Fruit fly (Drosophila melanogaster) whole organism, embryonic: Measurements from ENCODE around the gene CG34135.

Experiments
- Bdp1 ChIP-seq: fragments of 200-800 bp; sonication (Bioruptor generic); optimal IDR thresholded peaks from 3 replicates; lab custom pipeline; 2016; ENCODE audit warnings: missing biosample characterization, missing genetic modification characterization
- CG10267 ChIP-seq: fragments of 200-800 bp; sonication (Bioruptor generic); optimal IDR thresholded peaks from 2 replicates; lab custom pipeline; 2018; ENCODE audit warnings: missing biosample characterization, mild to moderate bottlenecking, missing genetic modification characterization, moderate library complexity
- CG10274 ChIP-seq: fragments of 200-800 bp; sonication (Bioruptor generic); optimal IDR thresholded peaks from 3 replicates; lab custom pipeline; 2017; ENCODE audit warnings: missing biosample characterization, mild to moderate bottlenecking, missing genetic modification characterization
- CG10431 ChIP-seq: fragments of 200-800 bp; sonication (Bioruptor generic); optimal IDR thresholded peaks from 3 replicates; lab custom pipeline; 2018; ENCODE audit warnings: missing biosample characterization, mild to moderate bottlenecking, missing genetic modification characterization
- CG10654 ChIP-seq: fragments of 200-800 bp; sonication (Bioruptor generic); optimal IDR thresholded peaks from 2 replicates; lab custom pipeline; 2016; ENCODE audit warnings: missing biosample characterization, missing genetic modification characterization
- CG11696 ChIP-seq: fragments of 200-800 bp; sonication (Bioruptor generic); IDR thresholded peaks from 2 replicates; pipeline ENCODE4 v1.3.6; 2022; ENCODE audit warnings: missing biosample characterization, missing genetic modification characterization
- CG13296 ChIP-seq: fragments of 200-800 bp; sonication (Bioruptor generic); optimal IDR thresholded peaks from 3 replicates; lab custom pipeline; 2018; ENCODE audit warnings: missing biosample characterization, mild to moderate bottlenecking, missing genetic modification characterization
- CG14965 ChIP-seq: fragments of 200-800 bp; sonication (Bioruptor generic); optimal IDR thresholded peaks from 2 replicates; lab custom pipeline; 2016; ENCODE audit warnings: missing biosample characterization, missing genetic modification characterization, borderline replicate concordance
- CG15479 ChIP-seq: fragments of 200-800 bp; sonication (Bioruptor generic); optimal IDR thresholded peaks from 3 replicates; lab custom pipeline; 2019; ENCODE audit warnings: missing biosample characterization, mild to moderate bottlenecking, missing genetic modification characterization, moderate library complexity
- CG15696 ChIP-seq: fragments of 200-800 bp; sonication (Bioruptor generic); optimal IDR thresholded peaks from 2 replicates; lab custom pipeline; 2019; ENCODE audit warnings: missing biosample characterization, mild to moderate bottlenecking, missing genetic modification characterization, moderate library complexity
- CG1603 ChIP-seq: fragments of 200-800 bp; sonication (Bioruptor generic); optimal IDR thresholded peaks from 2 replicates; lab custom pipeline; 2019; ENCODE audit warnings: missing biosample characterization, mild to moderate bottlenecking, missing genetic modification characterization, moderate library complexity
- CG18262 ChIP-seq: fragments of 200-800 bp; optimal IDR thresholded peaks from 3 replicates; lab custom pipeline; 2019; ENCODE audit warnings: missing biosample characterization, mild to moderate bottlenecking, missing genetic modification characterization, moderate library complexity
- CG2202 ChIP-seq: fragments of 200-800 bp; sonication (Bioruptor generic); optimal IDR thresholded peaks from 2 replicates; lab custom pipeline; 2018; ENCODE audit warnings: missing biosample characterization, mild to moderate bottlenecking, missing genetic modification characterization
- CG6254 ChIP-seq: fragments of 200-800 bp; sonication (Bioruptor generic); optimal IDR thresholded peaks from 3 replicates; lab custom pipeline; 2017; ENCODE audit warnings: mild to moderate bottlenecking, missing biosample characterization, missing genetic modification reagents, missing genetic modification characterization
- CG6791 ChIP-seq: fragments of 200-800 bp; sonication (Bioruptor generic); IDR thresholded peaks from 3 replicates; pipeline ENCODE4 v1.3.6; 2022; ENCODE audit warnings: missing biosample characterization, missing genetic modification characterization; ENCODE audit not compliant: partially characterized antibody
- CG6813 ChIP-seq: fragments of 200-800 bp; sonication (Bioruptor generic); optimal IDR thresholded peaks from 2 replicates; lab custom pipeline; 2017; ENCODE audit warnings: missing biosample characterization, missing genetic modification characterization, mild to moderate bottlenecking, moderate library complexity, missing genetic modification reagents
- CG7556 ChIP-seq: fragments of 200-800 bp; sonication (Bioruptor generic); optimal IDR thresholded peaks from 2 replicates; lab custom pipeline; 2017; ENCODE audit warnings: missing biosample characterization, mild to moderate bottlenecking, missing genetic modification characterization
- CG7839 ChIP-seq: fragments of 200-800 bp; sonication (Bioruptor generic); optimal IDR thresholded peaks from 3 replicates; lab custom pipeline; 2018; ENCODE audit warnings: missing biosample characterization, mild to moderate bottlenecking, missing genetic modification characterization, moderate library complexity
- CG9437 ChIP-seq: fragments of 200-800 bp; sonication (Bioruptor generic); optimal IDR thresholded peaks from 2 replicates; lab custom pipeline; 2018; ENCODE audit warnings: missing biosample characterization, mild to moderate bottlenecking, missing genetic modification characterization
- CG9727 ChIP-seq: fragments of 200-800 bp; sonication (Bioruptor generic); optimal IDR thresholded peaks from 3 replicates; lab custom pipeline; 2017; ENCODE audit warnings: missing biosample characterization, mild to moderate bottlenecking, missing genetic modification characterization
- Deaf1 ChIP-seq: fragments of 200-800 bp; optimal IDR thresholded peaks from 3 replicates; lab custom pipeline; 2019; ENCODE audit warnings: missing biosample characterization, mild to moderate bottlenecking, missing genetic modification characterization, moderate library complexity
- Gsc ChIP-seq: fragments of 200-800 bp; sonication (Bioruptor generic); IDR thresholded peaks from 2 replicates; pipeline ENCODE4 v1.3.6; 2022; ENCODE audit warnings: missing biosample characterization, missing genetic modification characterization
- H2.0 ChIP-seq: fragments of 200-800 bp; sonication (Bioruptor generic); IDR thresholded peaks from 2 replicates; pipeline ENCODE4 v1.3.6; 2022; ENCODE audit warnings: missing biosample characterization, missing genetic modification characterization
- HLH3B ChIP-seq: fragments of 200-800 bp; sonication (Bioruptor generic); IDR thresholded peaks from 2 replicates; pipeline ENCODE4 v1.3.6; 2022; ENCODE audit warnings: missing biosample characterization, missing genetic modification characterization
- Hand ChIP-seq: fragments of 200-800 bp; sonication (Bioruptor generic); optimal IDR thresholded peaks from 2 replicates; lab custom pipeline; 2017; ENCODE audit warnings: mild to moderate bottlenecking, missing biosample characterization, missing genetic modification reagents, missing genetic modification characterization
- Hmx ChIP-seq: fragments of 200-800 bp; sonication (Bioruptor generic); optimal IDR thresholded peaks from 2 replicates; lab custom pipeline; 2016; ENCODE audit warnings: missing biosample characterization, missing genetic modification characterization
- Kr ChIP-seq: fragments of 200-800 bp; sonication (Bioruptor generic); optimal IDR thresholded peaks from 2 replicates; lab custom pipeline; 2017; ENCODE audit warnings: missing biosample characterization, mild to moderate bottlenecking, missing genetic modification characterization
- Nf-YC ChIP-seq: fragments of 200-800 bp; optimal IDR thresholded peaks from 3 replicates; lab custom pipeline; 2019; ENCODE audit warnings: missing biosample characterization, mild to moderate bottlenecking, missing genetic modification characterization, moderate library complexity
- Pdp1 ChIP-seq, 2 experiments: fragments of 200-800 bp; sonication (Bioruptor generic); optimal IDR thresholded peaks; 3 replicates each; lab custom pipeline; 2016; ENCODE audit warnings: missing biosample characterization in 2 of 2, missing genetic modification characterization in 2 of 2, mild to moderate bottlenecking in 1 of 2, moderate library complexity in 1 of 2
- Tbp ChIP-seq: fragments of >200 bp; optimal IDR thresholded peaks from 2 replicates; lab custom pipeline; 2018; ENCODE audit warnings: missing biosample characterization, missing genetic modification characterization
- abd-A ChIP-seq: fragments of 200-800 bp; sonication (Bioruptor generic); optimal IDR thresholded peaks from 3 replicates; lab custom pipeline; 2019; ENCODE audit warnings: missing biosample characterization, mild to moderate bottlenecking, missing genetic modification characterization, moderate library complexity
- ac ChIP-seq: fragments of 200-800 bp; sonication (Bioruptor generic); optimal IDR thresholded peaks from 3 replicates; lab custom pipeline; 2017; ENCODE audit warnings: missing biosample characterization, mild to moderate bottlenecking, missing genetic modification characterization
- ato ChIP-seq: fragments of 200-800 bp; sonication (Bioruptor generic); IDR thresholded peaks from 2 replicates; pipeline ENCODE4 v1.3.6; 2022; ENCODE audit warnings: missing biosample characterization, missing genetic modification characterization; ENCODE audit not compliant: partially characterized antibody
- caup ChIP-seq: fragments of 200-800 bp; sonication (Bioruptor generic); optimal IDR thresholded peaks from 3 replicates; lab custom pipeline; 2017; ENCODE audit warnings: missing biosample characterization, mild to moderate bottlenecking, missing genetic modification characterization, moderate library complexity; ENCODE audit not compliant: severe bottlenecking
- ci ChIP-seq: fragments of 200-800 bp; sonication (Bioruptor generic); IDR thresholded peaks from 3 replicates; pipeline ENCODE4 v1.3.6; 2022; ENCODE audit warnings: missing biosample characterization, missing genetic modification characterization
- dmrt11E ChIP-seq: fragments of 200-800 bp; sonication (Bioruptor generic); optimal IDR thresholded peaks from 3 replicates; lab custom pipeline; 2018; ENCODE audit warnings: missing biosample characterization, mild to moderate bottlenecking, missing genetic modification characterization, moderate library complexity
- dmrt99B ChIP-seq: fragments of 200-800 bp; sonication (Bioruptor generic); optimal IDR thresholded peaks from 2 replicates; lab custom pipeline; 2018; ENCODE audit warnings: missing biosample characterization, mild to moderate bottlenecking, missing genetic modification characterization, moderate library complexity
- fd102C ChIP-seq: fragments of 200-800 bp; sonication (Bioruptor generic); optimal IDR thresholded peaks from 2 replicates; lab custom pipeline; 2018; ENCODE audit warnings: missing biosample characterization, mild to moderate bottlenecking, missing genetic modification characterization, moderate library complexity
- gem ChIP-seq: fragments of 200-800 bp; sonication (Bioruptor generic); optimal IDR thresholded peaks from 2 replicates; lab custom pipeline; 2019; ENCODE audit warnings: missing biosample characterization, mild to moderate bottlenecking, missing genetic modification characterization, moderate library complexity
- gt ChIP-seq: fragments of 200-800 bp; sonication (Bioruptor generic); IDR thresholded peaks from 2 replicates; pipeline ENCODE4 v1.3.6; 2022; ENCODE audit warnings: missing biosample characterization, missing genetic modification characterization
- ken ChIP-seq: fragments of 200-800 bp; sonication (Bioruptor generic); IDR thresholded peaks from 3 replicates; pipeline ENCODE4 v1.3.6; 2022; ENCODE audit warnings: missing biosample characterization, missing genetic modification characterization
- nom ChIP-seq: fragments of 200-800 bp; sonication (Bioruptor generic); optimal IDR thresholded peaks from 2 replicates; lab custom pipeline; 2017; ENCODE audit warnings: missing biosample characterization, missing genetic modification characterization, mild to moderate bottlenecking, moderate library complexity, missing genetic modification reagents
- sens ChIP-seq: fragments of 200-800 bp; sonication (Bioruptor generic); peaks from one replicate; lab custom pipeline; 2016; ENCODE audit warnings: missing biosample characterization, missing genetic modification characterization
- seq ChIP-seq: fragments of 200-800 bp; sonication (Bioruptor generic); IDR thresholded peaks from 2 replicates; pipeline ENCODE4 v1.3.6; 2022; ENCODE audit warnings: missing biosample characterization, missing genetic modification characterization
- sqz ChIP-seq: fragments of 200-800 bp; sonication (Bioruptor generic); optimal IDR thresholded peaks from 3 replicates; lab custom pipeline; 2018; ENCODE audit warnings: missing biosample characterization, mild to moderate bottlenecking, missing genetic modification characterization
- sr ChIP-seq: fragments of 200-800 bp; sonication (Bioruptor generic); IDR thresholded peaks from 3 replicates; pipeline ENCODE4 v1.3.6; 2022; ENCODE audit warnings: missing biosample characterization, missing genetic modification characterization
- vvl ChIP-seq: fragments of 200-800 bp; sonication (Bioruptor generic); IDR thresholded peaks from 2 replicates; pipeline ENCODE4 v1.3.6; 2022; ENCODE audit warnings: missing biosample characterization, missing genetic modification characterization
- z ChIP-seq: fragments of 200-800 bp; sonication (Bioruptor generic); IDR thresholded peaks from 3 replicates; pipeline ENCODE4 v1.3.6; 2022; ENCODE audit warnings: missing biosample characterization, missing genetic modification characterization

CG34135 gene

dm6 chr3R:8705323-8706097 lies 62.5 kb downstream of the CG34135 start (continued):
- TF ChIP-seq Gsc = no peak
- peak; percentile 98 for TF ChIP-seq sqz
- TF ChIP-seq abd-A = peak; percentile 93
- peak; percentile 22 for TF ChIP-seq CG18262
- peak; percentile 64 for TF ChIP-seq sens (GFP tag; lab: Kevin White, UChicago)
- peak; percentile 22 for TF ChIP-seq CG7839
- TF ChIP-seq sr (GFP tag; lab: Robert Waterston, UW) = peak; percentile 59
- TF ChIP-seq Nf-YC = peak; percentile 91
- peak; percentile 91 for TF ChIP-seq seq
- peak; percentile 71 for TF ChIP-seq nom (GFP tag; lab: Kevin White, UChicago)
- TF ChIP-seq CG10267 (tag; lab: Kevin White, UChicago) = peak; percentile 3
- TF ChIP-seq CG6791 (GFP tag; lab: Robert Waterston, UW) = no peak
- no peak for TF ChIP-seq CG13296 (GFP tag; lab: Kevin White, UChicago)
- TF ChIP-seq, all 482 proteins: peak for 26

- TF ChIP-seq CG2202 (tag; lab: Kevin White, UChicago) (peak; percentile 1), CG7556 (no peak), gt (GFP tag; lab: Robert Waterston, UW) (no peak), CG6254 (GFP tag; lab: Kevin White, UChicago) (no peak), CG10654 (GFP tag; lab: Kevin White, UChicago) (no peak), CG13296 (GFP tag; lab: Kevin White, UChicago) (no peak), dmrt99B (tag; lab: Kevin White, UChicago) (no peak), Deaf1 (tag; lab: Kevin White, UChicago) (no peak), caup (no peak), CG14965 (GFP tag; lab: Kevin White, UChicago) (no peak), Nf-YC (no peak), Kr (GFP tag; lab: Kevin White, UChicago) (peak; percentile 17), ac (GFP tag; lab: Kevin White, UChicago) (peak; percentile 40), CG6813 (GFP tag; lab: Kevin White, UChicago) (peak; percentile 32), CG15479 (peak; percentile 40), CG15696 (tag; lab: Kevin White, UChicago) (peak; percentile 38), dmrt11E (tag; lab: Kevin White, UChicago) (peak; percentile 1), Bdp1 (GFP tag; lab: Kevin White, UChicago) (no peak), CG1603 (peak; percentile 22), fd102C (peak; percentile 67), Hmx (GFP tag; lab: Kevin White, UChicago) (no peak), HLH3B (GFP tag; lab: Robert Waterston, UW) (no peak), CG10274 (GFP tag; lab: Kevin White, UChicago) (no peak), gem (tag; lab: Kevin White, UChicago) (no peak), CG9727 (GFP tag; lab: Kevin White, UChicago) (peak; percentile 10), Pdp1 (GFP tag; optimal IDR thresholded peaks at IDR 0.05; lab: Kevin White, UChicago) (no peak), CG10431 (GFP tag; lab: Kevin White, UChicago) (no peak), CG9437 (GFP tag; lab: Kevin White, UChicago) (no peak), ato (GFP tag; lab: Robert Waterston, UW) (no peak), Tbp (GFP tag; lab: Kevin White, UChicago) (no peak), vvl (GFP tag; lab: Robert Waterston, UW) (no peak), CG11696 (GFP tag; lab: Robert Waterston, UW) (no peak), Hand (no peak), ken (GFP tag; lab: Robert Waterston, UW) (no peak), sens (GFP tag; lab: Kevin White, UChicago) (peak; percentile 81), ci (GFP tag; lab: Robert Waterston, UW) (no peak), Gsc (no peak), H2.0 (GFP tag; lab: Robert Waterston, UW) (no peak), z (no peak)
Observed at dm6 chr3R:8704669-8705068, 63.3 kb downstream of the CG34135 start.
